Fruit fly (Drosophila melanogaster) whole organism, embryonic: Measurements from ENCODE around the gene PRL-1.

Source experiments
- Abd-B ChIP-seq: fragments of 200-800 bp; sonication (Bioruptor generic); optimal IDR thresholded peaks from 2 replicates; lab custom pipeline; 2018; ENCODE audit warnings: missing biosample characterization, mild to moderate bottlenecking, missing genetic modification characterization, moderate library complexity
- Asciz ChIP-seq: fragments of 200-800 bp; sonication (Bioruptor generic); optimal IDR thresholded peaks from 2 replicates; lab custom pipeline; 2017; ENCODE audit warnings: missing biosample characterization, mild to moderate bottlenecking, missing genetic modification characterization, missing genetic modification reagents
- CG1024 ChIP-seq: fragments of 200-800 bp; sonication (Bioruptor generic); IDR thresholded peaks from 2 replicates; pipeline ENCODE4 v1.3.6; 2022; ENCODE audit warnings: missing biosample characterization, missing genetic modification characterization
- CG11504 ChIP-seq: fragments of 200-800 bp; sonication (Bioruptor generic); optimal IDR thresholded peaks from 3 replicates; lab custom pipeline; 2019; ENCODE audit warnings: missing biosample characterization, mild to moderate bottlenecking, missing genetic modification characterization, moderate library complexity
- CG11723 ChIP-seq: fragments of 200-800 bp; sonication (Bioruptor generic); optimal IDR thresholded peaks from 2 replicates; lab custom pipeline; 2017; ENCODE audit warnings: missing biosample characterization, mild to moderate bottlenecking, missing genetic modification characterization
- CG12219 ChIP-seq: fragments of 200-800 bp; sonication (Bioruptor generic); optimal IDR thresholded peaks from 3 replicates; lab custom pipeline; 2018; ENCODE audit warnings: missing biosample characterization, mild to moderate bottlenecking, missing genetic modification characterization
- CG13775 ChIP-seq: fragments of 200-800 bp; sonication (Bioruptor generic); optimal IDR thresholded peaks from 3 replicates; lab custom pipeline; 2017; ENCODE audit warnings: missing biosample characterization, mild to moderate bottlenecking, missing genetic modification characterization
- CG14441 ChIP-seq: fragments of 200-800 bp; sonication (Bioruptor generic); IDR thresholded peaks from 2 replicates; pipeline ENCODE4 v1.3.6; 2022; ENCODE audit warnings: missing biosample characterization, missing genetic modification characterization
- CG14965 ChIP-seq: fragments of 200-800 bp; sonication (Bioruptor generic); optimal IDR thresholded peaks from 2 replicates; lab custom pipeline; 2016; ENCODE audit warnings: missing biosample characterization, missing genetic modification characterization, borderline replicate concordance
- CG15514 ChIP-seq: fragments of 200-800 bp; sonication (Bioruptor generic); optimal IDR thresholded peaks from 3 replicates; lab custom pipeline; 2017; ENCODE audit warnings: missing biosample characterization, missing genetic modification characterization, mild to moderate bottlenecking, moderate library complexity, missing genetic modification reagents
- CG16779 ChIP-seq: fragments of 200-800 bp; sonication (Bioruptor generic); IDR thresholded peaks from 2 replicates; pipeline ENCODE4 v1.3.6; 2022; ENCODE audit warnings: missing biosample characterization, missing genetic modification characterization
- CG17568 ChIP-seq: fragments of 200-800 bp; sonication (Bioruptor generic); optimal IDR thresholded peaks from 2 replicates; lab custom pipeline; 2018; ENCODE audit warnings: missing biosample characterization, mild to moderate bottlenecking, missing genetic modification characterization, moderate library complexity
- CG18262 ChIP-seq: fragments of 200-800 bp; optimal IDR thresholded peaks from 3 replicates; lab custom pipeline; 2019; ENCODE audit warnings: missing biosample characterization, mild to moderate bottlenecking, missing genetic modification characterization, moderate library complexity
- CG2199 ChIP-seq: fragments of 200-800 bp; sonication (Bioruptor generic); IDR thresholded peaks from 3 replicates; pipeline ENCODE4 v1.3.6; 2022; ENCODE audit warnings: missing biosample characterization, missing genetic modification characterization
- CG2889 ChIP-seq: fragments of 200-800 bp; sonication (Bioruptor generic); IDR thresholded peaks from 3 replicates; pipeline ENCODE4 v1.3.6; 2022; ENCODE audit warnings: missing biosample characterization, missing genetic modification characterization
- CG3065 ChIP-seq: fragments of 200-800 bp; sonication (Bioruptor generic); optimal IDR thresholded peaks from 2 replicates; lab custom pipeline; 2016; ENCODE audit warnings: missing biosample characterization, missing genetic modification characterization
- CG3838 ChIP-seq: fragments of 200-800 bp; sonication (Bioruptor generic); optimal IDR thresholded peaks from 3 replicates; lab custom pipeline; 2016; ENCODE audit warnings: missing biosample characterization, missing genetic modification characterization
- CG3847 ChIP-seq: fragments of 200-800 bp; sonication (Bioruptor generic); IDR thresholded peaks from 2 replicates; pipeline ENCODE4 v1.3.6; 2022; ENCODE audit warnings: missing biosample characterization, missing genetic modification characterization
- CG4707 ChIP-seq: fragments of 200-800 bp; sonication (Bioruptor generic); optimal IDR thresholded peaks from 2 replicates; lab custom pipeline; 2018; ENCODE audit warnings: missing biosample characterization, mild to moderate bottlenecking, missing genetic modification characterization, moderate library complexity
- Hand ChIP-seq: fragments of 200-800 bp; sonication (Bioruptor generic); optimal IDR thresholded peaks from 2 replicates; lab custom pipeline; 2017; ENCODE audit warnings: mild to moderate bottlenecking, missing biosample characterization, missing genetic modification reagents, missing genetic modification characterization
- Max ChIP-seq: fragments of 200-800 bp; sonication (Bioruptor generic); optimal IDR thresholded peaks from 2 replicates; lab custom pipeline; 2016; ENCODE audit warnings: missing biosample characterization, mild to moderate bottlenecking, missing genetic modification characterization
- Mes4 ChIP-seq: fragments of 200-800 bp; sonication (Bioruptor generic); optimal IDR thresholded peaks from 2 replicates; lab custom pipeline; 2016; ENCODE audit warnings: missing biosample characterization, missing genetic modification characterization
- Oli ChIP-seq: fragments of 200-800 bp; sonication (Bioruptor generic); optimal IDR thresholded peaks from 2 replicates; lab custom pipeline; 2018; ENCODE audit warnings: missing biosample characterization, mild to moderate bottlenecking, missing genetic modification characterization, moderate library complexity
- Pdp1 ChIP-seq, 2 experiments: fragments of 200-800 bp; sonication (Bioruptor generic); optimal IDR thresholded peaks; 3 replicates each; lab custom pipeline; 2016; ENCODE audit warnings: missing biosample characterization in 2 of 2, missing genetic modification characterization in 2 of 2, mild to moderate bottlenecking in 1 of 2, moderate library complexity in 1 of 2
- Rx ChIP-seq: fragments of 200-800 bp; sonication (Bioruptor generic); IDR thresholded peaks from 2 replicates; pipeline ENCODE4 v1.3.6; 2022; ENCODE audit warnings: missing biosample characterization, missing genetic modification characterization
- abd-A ChIP-seq: fragments of 200-800 bp; sonication (Bioruptor generic); optimal IDR thresholded peaks from 3 replicates; lab custom pipeline; 2019; ENCODE audit warnings: missing biosample characterization, mild to moderate bottlenecking, missing genetic modification characterization, moderate library complexity
- bab2 ChIP-seq: fragments of 200-800 bp; sonication (Bioruptor generic); optimal IDR thresholded peaks from 2 replicates; lab custom pipeline; 2016; ENCODE audit warnings: missing biosample characterization, missing genetic modification characterization
- cg ChIP-seq: fragments of 200-800 bp; sonication (Bioruptor generic); optimal IDR thresholded peaks from 3 replicates; lab custom pipeline; 2019; ENCODE audit warnings: missing biosample characterization, mild to moderate bottlenecking, missing genetic modification characterization, moderate library complexity
- chm ChIP-seq: fragments of 200-800 bp; sonication (Bioruptor generic); IDR thresholded peaks from 2 replicates; pipeline ENCODE4 v1.3.6; 2022; ENCODE audit warnings: missing biosample characterization, missing genetic modification characterization
- croc ChIP-seq: fragments of 200-800 bp; sonication (Bioruptor generic); conservative IDR thresholded peaks from 3 replicates; pipeline ENCODE4 v1.3.6; 2022; ENCODE audit warnings: missing biosample characterization, missing genetic modification characterization
- dm ChIP-seq: fragments of 200-800 bp; sonication (Bioruptor generic); optimal IDR thresholded peaks from 3 replicates; lab custom pipeline; 2016; ENCODE audit warnings: missing biosample characterization, missing genetic modification characterization
- dysf ChIP-seq: fragments of 200-800 bp; sonication (Bioruptor generic); IDR thresholded peaks from 3 replicates; pipeline ENCODE4 v1.3.6; 2022; ENCODE audit warnings: missing biosample characterization, missing genetic modification characterization
- eyg ChIP-seq: fragments of 200-800 bp; sonication (Bioruptor generic); optimal IDR thresholded peaks from 3 replicates; lab custom pipeline; 2016; ENCODE audit warnings: missing biosample characterization, missing genetic modification characterization
- fd3F ChIP-seq: fragments of 200-800 bp; sonication (Bioruptor generic); optimal IDR thresholded peaks from 2 replicates; lab custom pipeline; 2018; ENCODE audit warnings: missing biosample characterization, mild to moderate bottlenecking, missing genetic modification characterization, moderate library complexity
- fd64A ChIP-seq: fragments of 200-800 bp; sonication (Bioruptor generic); optimal IDR thresholded peaks from 3 replicates; lab custom pipeline; 2018; ENCODE audit warnings: missing biosample characterization, mild to moderate bottlenecking, missing genetic modification characterization
- ftz-f1 ChIP-seq: fragments of 200-800 bp; sonication (Bioruptor generic); optimal IDR thresholded peaks from 2 replicates; lab custom pipeline; 2016; ENCODE audit warnings: missing biosample characterization, missing genetic modification characterization
- fu2 ChIP-seq: fragments of 200-800 bp; sonication (Bioruptor generic); optimal IDR thresholded peaks from 2 replicates; lab custom pipeline; 2016; ENCODE audit warnings: missing biosample characterization, missing genetic modification characterization
- jing ChIP-seq: fragments of 200-800 bp; sonication (Bioruptor generic); optimal IDR thresholded peaks from 2 replicates; lab custom pipeline; 2018; ENCODE audit warnings: missing biosample characterization, mild to moderate bottlenecking, missing genetic modification characterization
- kah ChIP-seq: fragments of 200-800 bp; sonication (Bioruptor generic); optimal IDR thresholded peaks from 2 replicates; lab custom pipeline; 2018; ENCODE audit warnings: missing biosample characterization, mild to moderate bottlenecking, missing genetic modification characterization
- klu ChIP-seq: fragments of 200-800 bp; sonication (Bioruptor generic); IDR thresholded peaks from 2 replicates; pipeline ENCODE4 v1.3.6; 2022; ENCODE audit warnings: missing biosample characterization, missing genetic modification characterization
- mam ChIP-seq: fragments of 200-800 bp; sonication (Bioruptor generic); optimal IDR thresholded peaks from 3 replicates; lab custom pipeline; 2016; ENCODE audit warnings: missing biosample characterization, missing genetic modification characterization
- pho ChIP-seq: fragments of 200-800 bp; sonication (Bioruptor generic); optimal IDR thresholded peaks from 2 replicates; lab custom pipeline; 2016; ENCODE audit warnings: missing biosample characterization, missing genetic modification characterization
- phol ChIP-seq: fragments of 200-800 bp; sonication (Bioruptor generic); optimal IDR thresholded peaks from 3 replicates; lab custom pipeline; 2018; ENCODE audit warnings: missing biosample characterization, mild to moderate bottlenecking, missing genetic modification characterization, moderate library complexity
- psq ChIP-seq: fragments of 200-800 bp; sonication (Bioruptor generic); optimal IDR thresholded peaks from 2 replicates; lab custom pipeline; 2017; ENCODE audit warnings: missing biosample characterization, missing genetic modification characterization
- pzg ChIP-seq: fragments of 200-800 bp; sonication (Bioruptor generic); optimal IDR thresholded peaks from 3 replicates; lab custom pipeline; 2018; ENCODE audit warnings: missing biosample characterization, mild to moderate bottlenecking, missing genetic modification characterization, moderate library complexity
- sens-2 ChIP-seq: fragments of 200-800 bp; sonication (Bioruptor generic); IDR thresholded peaks from 2 replicates; pipeline ENCODE4 v1.3.6; 2022; ENCODE audit warnings: missing biosample characterization, missing genetic modification characterization
- sqz ChIP-seq: fragments of 200-800 bp; sonication (Bioruptor generic); optimal IDR thresholded peaks from 3 replicates; lab custom pipeline; 2018; ENCODE audit warnings: missing biosample characterization, mild to moderate bottlenecking, missing genetic modification characterization
- tgo ChIP-seq: fragments of 200-800 bp; sonication (Bioruptor generic); IDR thresholded peaks from 3 replicates; pipeline ENCODE4 v1.3.6; 2022; ENCODE audit warnings: missing biosample characterization, missing genetic modification characterization
- tx ChIP-seq: fragments of 200-800 bp; sonication (Bioruptor generic); optimal IDR thresholded peaks from 2 replicates; lab custom pipeline; 2016; ENCODE audit warnings: missing biosample characterization, missing genetic modification characterization
- vfl ChIP-seq: fragments of 200-800 bp; sonication (Bioruptor generic); optimal IDR thresholded peaks from 2 replicates; lab custom pipeline; 2016; ENCODE audit warnings: missing biosample characterization, missing genetic modification characterization
- z ChIP-seq: fragments of 200-800 bp; sonication (Bioruptor generic); IDR thresholded peaks from 3 replicates; pipeline ENCODE4 v1.3.6; 2022; ENCODE audit warnings: missing biosample characterization, missing genetic modification characterization

The PRL-1 gene

dm6 chr2L:16251598-16252131 is 5.7 kb downstream of the PRL-1 start, which contains the start of gene CG46309 (continued):
- peak; percentile 44 for TF ChIP-seq mam (GFP tag; lab: Kevin White, UChicago)
- TF ChIP-seq CG11723 (GFP tag; lab: Kevin White, UChicago): no peak
- no peak for TF ChIP-seq Oli (tag; lab: Kevin White, UChicago)
- TF ChIP-seq cg (GFP tag; lab: Kevin White, UChicago): no peak
- no peak for TF ChIP-seq Hand
- no peak for TF ChIP-seq croc (GFP tag; lab: Robert Waterston, UW)
- TF ChIP-seq CG18262 (tag; lab: Kevin White, UChicago): no peak
- TF ChIP-seq dm (GFP tag; lab: Kevin White, UChicago): no peak
- no peak for TF ChIP-seq CG14441 (GFP tag; lab: Robert Waterston, UW)
- no peak for TF ChIP-seq eyg (GFP tag; lab: Kevin White, UChicago)
- no peak for TF ChIP-seq fd64A (GFP tag; lab: Kevin White, UChicago)
- no peak for TF ChIP-seq Rx (GFP tag; lab: Robert Waterston, UW)
- TF ChIP-seq pho (GFP tag; lab: Kevin White, UChicago): peak; percentile 48
- no peak for TF ChIP-seq CG3847 (GFP tag; lab: Robert Waterston, UW)
- no peak for TF ChIP-seq CG15514 (GFP tag; lab: Kevin White, UChicago)
- TF ChIP-seq bab2 (GFP tag; lab: Kevin White, UChicago): peak; percentile 30
- peak; percentile 26 for TF ChIP-seq sqz (GFP tag; lab: Kevin White, UChicago)
- TF ChIP-seq abd-A (tag; lab: Kevin White, UChicago): no peak
- TF ChIP-seq Abd-B (GFP tag; lab: Kevin White, UChicago): no peak
- TF ChIP-seq jing (GFP tag; lab: Kevin White, UChicago): no peak
- no peak for TF ChIP-seq Max (GFP tag; lab: Kevin White, UChicago)
- TF ChIP-seq CG2199 (GFP tag; lab: Robert Waterston, UW): no peak
- TF ChIP-seq CG17568 (GFP tag; lab: Kevin White, UChicago): peak; percentile 70
- TF ChIP-seq CG16779: no peak
- no peak for TF ChIP-seq CG2889 (GFP tag; lab: Robert Waterston, UW)
- TF ChIP-seq CG12219 (GFP tag; lab: Kevin White, UChicago): peak; percentile 40
- TF ChIP-seq z (GFP tag; lab: Robert Waterston, UW): no peak
- peak; percentile 21 for TF ChIP-seq Asciz (GFP tag; lab: Kevin White, UChicago)
- TF ChIP-seq sens-2 (GFP tag; lab: Robert Waterston, UW): no peak
- no peak for TF ChIP-seq CG13775
- no peak for TF ChIP-seq CG14965 (GFP tag; lab: Kevin White, UChicago)
- no peak for TF ChIP-seq kah (GFP tag; lab: Kevin White, UChicago)
- TF ChIP-seq CG3065 (GFP tag; lab: Kevin White, UChicago): no peak
- TF ChIP-seq chm (GFP tag; lab: Robert Waterston, UW): no peak
- TF ChIP-seq dysf (GFP tag; lab: Robert Waterston, UW): no peak; the same call in 2 of the 3 replicates
- TF ChIP-seq vfl (GFP tag; lab: Kevin White, UChicago): peak; percentile 45
- peak; percentile 25 for TF ChIP-seq pzg
- no peak for TF ChIP-seq ftz-f1 (GFP tag; lab: Kevin White, UChicago)
- no peak for TF ChIP-seq CG1024
- TF ChIP-seq CG4707 (GFP tag; lab: Kevin White, UChicago): peak; percentile 48
- TF ChIP-seq Mes4: no peak
- TF ChIP-seq CG11504: no peak
- TF ChIP-seq CG3838 (GFP tag; lab: Kevin White, UChicago): no peak
- no peak for TF ChIP-seq tx (GFP tag; lab: Kevin White, UChicago)
- TF ChIP-seq fu2: no peak
- peak in 1 of 2 experiments; percentile 41 for TF ChIP-seq Pdp1 (GFP tag; optimal IDR thresholded peaks at IDR 0.05; lab: Kevin White, UChicago)
- TF ChIP-seq phol (tag; lab: Kevin White, UChicago): no peak
- no peak for TF ChIP-seq klu (GFP tag; lab: Robert Waterston, UW)
- TF ChIP-seq psq: no peak
- TF ChIP-seq tgo (GFP tag; lab: Robert Waterston, UW): no peak
- TF ChIP-seq fd3F (GFP tag; lab: Kevin White, UChicago): peak; percentile 13
